Worm (Caenorhabditis elegans) whole organism, mixed stage, embryonic: ENCODE data around the gene msp-142.

Experiments used
- ces-1 ChIP-seq: fragments of 150-350 bp; optimal IDR thresholded peaks from 2 replicates; lab custom pipeline; 2014; ENCODE audit warnings: missing biosample characterization, missing genetic modification reagents, missing genetic modification characterization
- elt-1 ChIP-seq: sonication (generic microtip); optimal IDR thresholded peaks from 2 replicates; lab custom pipeline; 2017; ENCODE audit warnings: missing genetic modification characterization, mild to moderate bottlenecking, missing compliant biosample characterization, antibody characterized with exemption, moderate library complexity, borderline replicate concordance; ENCODE audit not compliant: insufficient read depth
- pha-4 ChIP-seq: fragments of 150-350 bp; optimal IDR thresholded peaks from 2 replicates; lab custom pipeline; 2018; ENCODE audit warnings: missing biosample characterization, missing genetic modification reagents, missing genetic modification characterization
- unc-39 ChIP-seq: fragments of 150-350 bp; optimal IDR thresholded peaks from 2 replicates; lab custom pipeline; 2014; ENCODE audit warnings: missing biosample characterization, missing genetic modification characterization
- unc-62 ChIP-seq: fragments of 150-350 bp; optimal IDR thresholded peaks from 2 replicates; lab custom pipeline; 2014; ENCODE audit warnings: missing biosample characterization, missing genetic modification reagents, missing genetic modification characterization

DNA sequence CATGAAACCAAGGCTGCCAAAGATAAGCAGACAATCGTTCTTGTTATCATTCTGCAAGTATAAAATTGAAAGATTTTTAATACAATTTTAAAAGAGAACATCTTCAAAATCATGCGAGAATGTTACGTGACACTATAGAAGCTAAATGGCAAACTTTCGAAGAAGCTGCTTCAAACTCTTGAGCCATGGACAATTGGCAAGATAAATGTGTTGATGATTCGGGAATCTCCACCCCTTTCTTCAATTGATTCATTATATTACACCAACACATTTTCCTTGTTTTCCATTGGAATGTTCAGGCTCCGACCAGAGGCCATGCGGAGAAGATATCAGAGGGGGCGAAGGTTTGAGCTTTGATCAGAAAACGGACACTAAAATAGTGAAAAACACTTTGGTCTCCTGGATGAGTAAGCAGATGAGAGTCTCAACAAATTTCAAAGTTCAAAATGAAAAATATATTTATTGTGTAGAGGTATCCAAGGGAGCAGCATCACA is 43.4 kb downstream of the msp-142 start, which contains the start of gene lec-5:
- TF ChIP-seq ces-1 (no peak), unc-39 (tag; lab: Kevin White, UChicago) (no peak), pha-4 (tag; lab: Kevin White, UChicago) (no peak), unc-62 (peak; percentile 76), elt-1 (no peak)
